Fruit fly (Drosophila melanogaster): ENCODE results near the gene Myt1.

Gene Myt1

DNA sequence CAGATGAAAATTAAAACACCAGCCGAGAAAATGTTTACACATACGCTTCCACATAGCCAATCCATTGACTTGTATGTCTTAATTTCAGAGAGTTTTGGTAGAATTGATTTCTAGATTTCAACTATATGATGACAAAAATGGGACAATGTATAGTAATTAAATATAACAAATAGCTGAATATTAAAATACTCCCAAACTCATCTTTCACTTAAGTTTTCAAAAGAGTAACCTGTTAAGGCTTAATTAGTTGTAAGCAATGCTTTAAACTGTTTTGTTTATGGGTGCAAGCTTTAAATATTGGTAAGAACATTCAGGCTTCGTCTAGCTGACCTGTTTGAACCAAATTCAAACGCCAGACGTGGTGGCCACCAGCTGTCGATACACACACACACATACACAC, 49.3 kb upstream of the Myt1 start (continued):
- TF ChIP-seq knrl (GFP tag; IDR thresholded peaks at IDR 0.05; ENCODE audit: partially characterized antibody) = no peak
- TF ChIP-seq sisA (GFP tag; IDR thresholded peaks at IDR 0.05) = no peak
- no peak for TF ChIP-seq peb (GFP tag; IDR thresholded peaks at IDR 0.05)
- no peak for TF ChIP-seq CG33557 (GFP tag; optimal IDR thresholded peaks at IDR 0.05)
- TF ChIP-seq gcm (GFP tag; optimal IDR thresholded peaks at IDR 0.05) = no peak
- no peak for TF ChIP-seq CG13296 (GFP tag; optimal IDR thresholded peaks at IDR 0.05)
- TF ChIP-seq Vsx1 (GFP tag; optimal IDR thresholded peaks at IDR 0.05) = no peak
- TF ChIP-seq Deaf1 (tag; optimal IDR thresholded peaks at IDR 0.05) = no peak
- TF ChIP-seq CG7928 (GFP tag; optimal IDR thresholded peaks at IDR 0.05) = no peak
- TF ChIP-seq pho (GFP tag; optimal IDR thresholded peaks at IDR 0.05) = no peak
- TF ChIP-seq ap (GFP tag; IDR thresholded peaks at IDR 0.05) = no peak
- TF ChIP-seq pros (GFP tag; optimal IDR thresholded peaks at IDR 0.05) = no peak
- no peak for TF ChIP-seq fd102C (GFP tag; optimal IDR thresholded peaks at IDR 0.05)
- no peak for TF ChIP-seq CG14667 (GFP tag; IDR thresholded peaks at IDR 0.05)
- TF ChIP-seq CG17829 (tag; optimal IDR thresholded peaks at IDR 0.05) = no peak
- TF ChIP-seq NK7.1 (GFP tag; optimal IDR thresholded peaks at IDR 0.05) = no peak
- no peak for TF ChIP-seq emc (GFP tag; optimal IDR thresholded peaks at IDR 0.05)
- no peak for TF ChIP-seq Lim3 (GFP tag; IDR thresholded peaks at IDR 0.05)
- TF ChIP-seq klu (GFP tag; IDR thresholded peaks at IDR 0.05) = no peak
- no peak for TF ChIP-seq sr (GFP tag; IDR thresholded peaks at IDR 0.05)
- no peak for TF ChIP-seq eve (GFP tag; optimal IDR thresholded peaks at IDR 0.05)
- no peak for TF ChIP-seq CG42726 (GFP tag; IDR thresholded peaks at IDR 0.05; ENCODE audit: partially characterized antibody)
- TF ChIP-seq Gug (GFP tag; IDR thresholded peaks at IDR 0.05) = 0 out of 4 replicates have a peak, but pooled peaks have one; percentile 2
- no peak for TF ChIP-seq Bdp1 (GFP tag; optimal IDR thresholded peaks at IDR 0.05)
- TF ChIP-seq tll (GFP tag; optimal IDR thresholded peaks at IDR 0.05) = no peak
- TF ChIP-seq btn (GFP tag; optimal IDR thresholded peaks at IDR 0.05) = no peak
- no peak for TF ChIP-seq onecut (GFP tag; IDR thresholded peaks at IDR 0.05)
- TF ChIP-seq GATAe (GFP tag; conservative IDR thresholded peaks at IDR 0.05) = no peak
- no peak for TF ChIP-seq Nf-YC (tag; optimal IDR thresholded peaks at IDR 0.05)
- no peak for TF ChIP-seq Tbp (GFP tag; optimal IDR thresholded peaks at IDR 0.05)
- TF ChIP-seq CG6791 (GFP tag; IDR thresholded peaks at IDR 0.05; ENCODE audit: partially characterized antibody) = no peak
- TF ChIP-seq ham (GFP tag; IDR thresholded peaks at IDR 0.05) = no peak
- no peak for TF ChIP-seq CG7786 (GFP tag; optimal IDR thresholded peaks at IDR 0.05)
- TF ChIP-seq CG18599 (GFP tag; optimal IDR thresholded peaks at IDR 0.05) = no peak
- no peak for TF ChIP-seq so (GFP tag; IDR thresholded peaks at IDR 0.05)
- TF ChIP-seq psq (GFP tag; optimal IDR thresholded peaks at IDR 0.05) = no peak
- TF ChIP-seq sug (tag; optimal IDR thresholded peaks at IDR 0.05) = no peak
- TF ChIP-seq CG14710 (tag; optimal IDR thresholded peaks at IDR 0.05) = peak; percentile 9
- TF ChIP-seq tna (GFP tag; IDR thresholded peaks at IDR 0.05; ENCODE audit: partially characterized antibody) = no peak
- TF ChIP-seq slou (GFP tag; optimal IDR thresholded peaks at IDR 0.05) = no peak
- TF ChIP-seq CG1603 (tag; optimal IDR thresholded peaks at IDR 0.05) = no peak
- no peak for TF ChIP-seq CG4730 (GFP tag; IDR thresholded peaks at IDR 0.05)
- no peak for TF ChIP-seq CG13624 (GFP tag; optimal IDR thresholded peaks at IDR 0.05)
- peak in 1 of 3 experiments; percentile 31 for TF ChIP-seq lola (GFP tag; optimal IDR thresholded peaks at IDR 0.05)
- no peak for TF ChIP-seq Adf1 (GFP tag; IDR thresholded peaks at IDR 0.05)
- TF ChIP-seq ssp (GFP tag; IDR thresholded peaks at IDR 0.05) = no peak
- TF ChIP-seq gt (GFP tag; IDR thresholded peaks at IDR 0.05) = no peak
- TF ChIP-seq org-1 (GFP tag; optimal IDR thresholded peaks at IDR 0.05) = no peak
- no peak for TF ChIP-seq CG7745 (tag; optimal IDR thresholded peaks at IDR 0.05)
- TF ChIP-seq CG2678 (tag; optimal IDR thresholded peaks at IDR 0.05) = peak; percentile 63
- TF ChIP-seq pita (GFP tag; optimal IDR thresholded peaks at IDR 0.05) = no peak
- no peak for TF ChIP-seq Max (GFP tag; optimal IDR thresholded peaks at IDR 0.05)

All from whole organism, embryonic.